Fruit fly (Drosophila melanogaster) whole organism, embryonic: ENCODE measurements around the gene a10.

ENCODE experiments used
- Aef1 ChIP-seq: fragments of 200-800 bp; sonication (Bioruptor generic); IDR thresholded peaks from 3 replicates; pipeline ENCODE4 v1.3.6; 2022; ENCODE audit warnings: missing biosample characterization, missing genetic modification characterization
- Bgb ChIP-seq: fragments of 200-800 bp; sonication (Bioruptor generic); IDR thresholded peaks from 2 replicates; pipeline ENCODE4 v1.3.6; 2022; ENCODE audit warnings: missing biosample characterization, missing genetic modification characterization; ENCODE audit not compliant: partially characterized antibody
- CG10274 ChIP-seq: fragments of 200-800 bp; sonication (Bioruptor generic); optimal IDR thresholded peaks from 3 replicates; lab custom pipeline; 2017; ENCODE audit warnings: missing biosample characterization, mild to moderate bottlenecking, missing genetic modification characterization
- CG10543 ChIP-seq: fragments of 200-800 bp; sonication (Bioruptor generic); optimal IDR thresholded peaks from 3 replicates; lab custom pipeline; 2017; ENCODE audit warnings: missing biosample characterization, mild to moderate bottlenecking, missing genetic modification characterization, moderate library complexity
- CG11695 ChIP-seq: fragments of 200-800 bp; sonication (Bioruptor generic); IDR thresholded peaks from 3 replicates; pipeline ENCODE4 v1.3.6; 2022; ENCODE audit warnings: missing biosample characterization, missing genetic modification characterization
- CG12769 ChIP-seq: fragments of 200-800 bp; sonication (Bioruptor generic); optimal IDR thresholded peaks from 2 replicates; lab custom pipeline; 2019; ENCODE audit warnings: missing biosample characterization, mild to moderate bottlenecking, missing genetic modification characterization, moderate library complexity
- CG12942 ChIP-seq: fragments of 200-800 bp; sonication (Bioruptor generic); optimal IDR thresholded peaks from 3 replicates; lab custom pipeline; 2016; ENCODE audit warnings: missing biosample characterization, missing genetic modification characterization
- CG14441 ChIP-seq: fragments of 200-800 bp; sonication (Bioruptor generic); IDR thresholded peaks from 2 replicates; pipeline ENCODE4 v1.3.6; 2022; ENCODE audit warnings: missing biosample characterization, missing genetic modification characterization
- CG14965 ChIP-seq: fragments of 200-800 bp; sonication (Bioruptor generic); optimal IDR thresholded peaks from 2 replicates; lab custom pipeline; 2016; ENCODE audit warnings: missing biosample characterization, missing genetic modification characterization, borderline replicate concordance
- CG17359 ChIP-seq: fragments of 200-800 bp; sonication (Bioruptor generic); optimal IDR thresholded peaks from 3 replicates; lab custom pipeline; 2018; ENCODE audit warnings: missing biosample characterization, mild to moderate bottlenecking, missing genetic modification characterization, moderate library complexity
- CG2120 ChIP-seq: fragments of 200-800 bp; sonication (Bioruptor generic); optimal IDR thresholded peaks from 3 replicates; lab custom pipeline; 2016; ENCODE audit warnings: missing biosample characterization, missing genetic modification characterization
- CG30403 ChIP-seq: fragments of 200-800 bp; sonication (Bioruptor generic); optimal IDR thresholded peaks from 3 replicates; lab custom pipeline; 2016; ENCODE audit warnings: missing biosample characterization, missing genetic modification characterization
- CG31365 ChIP-seq: fragments of 200-800 bp; sonication (Bioruptor generic); optimal IDR thresholded peaks from 2 replicates; lab custom pipeline; 2018; ENCODE audit warnings: missing biosample characterization, mild to moderate bottlenecking, missing genetic modification characterization
- CG33557 ChIP-seq: fragments of 200-800 bp; sonication (Bioruptor generic); optimal IDR thresholded peaks from 2 replicates; lab custom pipeline; 2019; ENCODE audit warnings: missing biosample characterization, mild to moderate bottlenecking, missing genetic modification characterization, moderate library complexity
- CG3847 ChIP-seq: fragments of 200-800 bp; sonication (Bioruptor generic); IDR thresholded peaks from 2 replicates; pipeline ENCODE4 v1.3.6; 2022; ENCODE audit warnings: missing biosample characterization, missing genetic modification characterization
- CG6175 ChIP-seq: fragments of 200-800 bp; sonication (Bioruptor generic); IDR thresholded peaks from 3 replicates; pipeline ENCODE4 v1.3.6; 2022; ENCODE audit warnings: missing biosample characterization, missing genetic modification characterization
- CG7745 ChIP-seq: fragments of 200-800 bp; sonication (Bioruptor generic); optimal IDR thresholded peaks from 2 replicates; lab custom pipeline; 2018; ENCODE audit warnings: missing biosample characterization, mild to moderate bottlenecking, missing genetic modification characterization, moderate library complexity
- CG7928 ChIP-seq: fragments of 200-800 bp; sonication (Bioruptor generic); optimal IDR thresholded peaks from 2 replicates; lab custom pipeline; 2017; ENCODE audit warnings: missing biosample characterization, mild to moderate bottlenecking, missing genetic modification characterization
- Deaf1 ChIP-seq: fragments of 200-800 bp; optimal IDR thresholded peaks from 3 replicates; lab custom pipeline; 2019; ENCODE audit warnings: missing biosample characterization, mild to moderate bottlenecking, missing genetic modification characterization, moderate library complexity
- Ets65A ChIP-seq: fragments of 200-800 bp; sonication (Bioruptor generic); peaks from one replicate; lab custom pipeline; 2016; ENCODE audit warnings: missing biosample characterization, missing genetic modification characterization
- Hand ChIP-seq: fragments of 200-800 bp; sonication (Bioruptor generic); optimal IDR thresholded peaks from 2 replicates; lab custom pipeline; 2017; ENCODE audit warnings: mild to moderate bottlenecking, missing biosample characterization, missing genetic modification reagents, missing genetic modification characterization
- Hey ChIP-seq: fragments of 200-800 bp; sonication (Bioruptor generic); optimal IDR thresholded peaks from 3 replicates; lab custom pipeline; 2018; ENCODE audit warnings: missing biosample characterization, mild to moderate bottlenecking, missing genetic modification characterization
- HmgD ChIP-seq: fragments of 200-800 bp; sonication (Bioruptor generic); optimal IDR thresholded peaks from 3 replicates; lab custom pipeline; 2016; ENCODE audit warnings: missing biosample characterization, missing genetic modification characterization
- MTF-1 ChIP-seq: fragments of 200-800 bp; sonication (Bioruptor generic); optimal IDR thresholded peaks from 2 replicates; lab custom pipeline; 2018; ENCODE audit warnings: missing biosample characterization, mild to moderate bottlenecking, missing genetic modification characterization, borderline replicate concordance
- Myb ChIP-seq: fragments of 200-800 bp; sonication (Bioruptor generic); optimal IDR thresholded peaks from 2 replicates; lab custom pipeline; 2016; ENCODE audit warnings: missing biosample characterization, missing genetic modification characterization
- Ravus ChIP-seq: fragments of 200-800 bp; sonication (Bioruptor generic); IDR thresholded peaks from 2 replicates; pipeline ENCODE4 v1.3.6; 2022; ENCODE audit warnings: missing biosample characterization, missing genetic modification characterization
- Sin3A ChIP-seq: fragments of >200 bp; optimal IDR thresholded peaks from 2 replicates; lab custom pipeline; 2018
- Tbp ChIP-seq: fragments of >200 bp; optimal IDR thresholded peaks from 2 replicates; lab custom pipeline; 2018; ENCODE audit warnings: missing biosample characterization, missing genetic modification characterization
- ab ChIP-seq: fragments of 200-800 bp; sonication (Bioruptor generic); optimal IDR thresholded peaks from 2 replicates; lab custom pipeline; 2016; ENCODE audit warnings: missing biosample characterization, missing genetic modification characterization
- ash1 ChIP-seq: fragments of 200-800 bp; sonication (Bioruptor generic); optimal IDR thresholded peaks from 2 replicates; lab custom pipeline; 2018; ENCODE audit warnings: missing biosample characterization, mild to moderate bottlenecking, missing genetic modification characterization
- az2 ChIP-seq: fragments of 200-800 bp; sonication (Bioruptor generic); optimal IDR thresholded peaks from 3 replicates; lab custom pipeline; 2016; ENCODE audit warnings: missing biosample characterization, missing genetic modification characterization
- bigmax ChIP-seq: fragments of 200-800 bp; sonication (Bioruptor generic); optimal IDR thresholded peaks from 2 replicates; lab custom pipeline; 2018; ENCODE audit warnings: missing biosample characterization, mild to moderate bottlenecking, missing genetic modification characterization
- cas ChIP-seq: fragments of 200-800 bp; sonication (Bioruptor generic); IDR thresholded peaks from 2 replicates; pipeline ENCODE4 v1.3.6; 2022; ENCODE audit warnings: missing biosample characterization, missing genetic modification characterization
- chinmo ChIP-seq: fragments of 200-800 bp; sonication (Bioruptor generic); IDR thresholded peaks from 4 replicates; pipeline ENCODE4 v1.3.6; 2022; ENCODE audit warnings: missing biosample characterization, missing genetic modification characterization; ENCODE audit not compliant: partially characterized antibody
- ci ChIP-seq: fragments of 200-800 bp; sonication (Bioruptor generic); IDR thresholded peaks from 3 replicates; pipeline ENCODE4 v1.3.6; 2022; ENCODE audit warnings: missing biosample characterization, missing genetic modification characterization
- crol ChIP-seq: fragments of 200-800 bp; sonication (Bioruptor generic); IDR thresholded peaks from 2 replicates; pipeline ENCODE4 v1.3.6; 2022; ENCODE audit warnings: missing biosample characterization, missing genetic modification characterization
- cwo ChIP-seq: fragments of 200-800 bp; sonication (Bioruptor generic); optimal IDR thresholded peaks from 3 replicates; lab custom pipeline; 2017; ENCODE audit warnings: missing biosample characterization, missing genetic modification characterization, mild to moderate bottlenecking, moderate library complexity, missing genetic modification reagents
- dysf ChIP-seq: fragments of 200-800 bp; sonication (Bioruptor generic); IDR thresholded peaks from 3 replicates; pipeline ENCODE4 v1.3.6; 2022; ENCODE audit warnings: missing biosample characterization, missing genetic modification characterization
- jigr1 ChIP-seq: fragments of 200-800 bp; sonication (Bioruptor generic); IDR thresholded peaks from 3 replicates; pipeline ENCODE4 v1.3.6; 2022; ENCODE audit warnings: missing biosample characterization, missing genetic modification characterization
- kah ChIP-seq: fragments of 200-800 bp; sonication (Bioruptor generic); optimal IDR thresholded peaks from 2 replicates; lab custom pipeline; 2018; ENCODE audit warnings: missing biosample characterization, mild to moderate bottlenecking, missing genetic modification characterization
- maf-S ChIP-seq: fragments of 200-800 bp; sonication (Bioruptor generic); optimal IDR thresholded peaks from 2 replicates; lab custom pipeline; 2016; ENCODE audit warnings: missing biosample characterization, missing genetic modification characterization
- sd ChIP-seq: fragments of 200-800 bp; sonication (Bioruptor generic); optimal IDR thresholded peaks from 3 replicates; lab custom pipeline; 2018; ENCODE audit warnings: missing biosample characterization, mild to moderate bottlenecking, missing genetic modification characterization, moderate library complexity
- so ChIP-seq: fragments of 200-800 bp; sonication (Bioruptor generic); IDR thresholded peaks from 3 replicates; pipeline ENCODE4 v1.3.6; 2022; ENCODE audit warnings: missing biosample characterization, missing genetic modification characterization
- sr ChIP-seq: fragments of 200-800 bp; sonication (Bioruptor generic); IDR thresholded peaks from 3 replicates; pipeline ENCODE4 v1.3.6; 2022; ENCODE audit warnings: missing biosample characterization, missing genetic modification characterization
- tll ChIP-seq, 2 experiments: fragments of 200-800 bp in 1 of 2; fragments of >200 bp in 1 of 2; sonication (Bioruptor generic) in 1 of 2; optimal IDR thresholded peaks; 2 replicates each; lab custom pipeline; 2017 to 2019; ENCODE audit warnings: missing biosample characterization in 2 of 2, missing genetic modification characterization in 2 of 2, mild to moderate bottlenecking in 1 of 2, moderate library complexity in 1 of 2
- twi ChIP-seq: fragments of 200-800 bp; optimal IDR thresholded peaks from 2 replicates; lab custom pipeline; 2019; ENCODE audit warnings: missing biosample characterization, mild to moderate bottlenecking, missing genetic modification characterization, moderate library complexity
- z ChIP-seq: fragments of 200-800 bp; sonication (Bioruptor generic); IDR thresholded peaks from 3 replicates; pipeline ENCODE4 v1.3.6; 2022; ENCODE audit warnings: missing biosample characterization, missing genetic modification characterization

Gene a10

DNA sequence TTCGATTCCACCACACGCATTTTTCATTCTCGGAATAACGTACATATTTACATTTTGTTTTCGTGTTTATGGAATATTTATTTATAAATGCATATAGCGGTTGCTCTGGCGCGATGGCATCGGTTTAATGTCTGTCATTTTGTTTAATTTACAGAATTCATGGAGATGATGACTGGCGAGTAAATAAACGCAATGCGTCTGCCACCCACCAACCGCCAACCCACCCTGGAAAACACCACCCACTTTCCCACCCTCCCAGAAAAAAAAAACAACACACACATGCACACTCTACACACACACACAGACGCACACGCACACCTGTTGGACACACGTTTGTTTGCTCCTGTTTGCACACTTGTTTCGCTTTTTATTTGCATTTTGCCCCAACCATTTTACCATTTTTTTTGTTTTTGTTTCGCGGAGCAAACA, 24.3 kb upstream of the a10 start (continued):
- TF ChIP-seq CG12942 (no peak), CG2120 (no peak), Hand (GFP tag; lab: Kevin White, UChicago) (no peak), tll (GFP tag; optimal IDR thresholded peaks at IDR 0.05; lab: Kevin White, UChicago) (no peak), dysf (peak; percentile 46; the same call in 1 of the 3 replicates), Myb (no peak), MTF-1 (no peak), ab (GFP tag; lab: Kevin White, UChicago) (no peak), CG33557 (GFP tag; lab: Kevin White, UChicago) (peak; percentile 5), bigmax (GFP tag; lab: Kevin White, UChicago) (no peak), CG7745 (tag; lab: Kevin White, UChicago) (no peak), CG17359 (peak; percentile 48), CG30403 (GFP tag; lab: Kevin White, UChicago) (no peak), CG31365 (tag; lab: Kevin White, UChicago) (peak; percentile 22), CG10274 (peak; percentile 12), CG11695 (GFP tag; lab: Robert Waterston, UW) (no peak), Ravus (GFP tag; lab: Robert Waterston, UW) (no peak), cwo (peak; percentile 21)

DNA sequence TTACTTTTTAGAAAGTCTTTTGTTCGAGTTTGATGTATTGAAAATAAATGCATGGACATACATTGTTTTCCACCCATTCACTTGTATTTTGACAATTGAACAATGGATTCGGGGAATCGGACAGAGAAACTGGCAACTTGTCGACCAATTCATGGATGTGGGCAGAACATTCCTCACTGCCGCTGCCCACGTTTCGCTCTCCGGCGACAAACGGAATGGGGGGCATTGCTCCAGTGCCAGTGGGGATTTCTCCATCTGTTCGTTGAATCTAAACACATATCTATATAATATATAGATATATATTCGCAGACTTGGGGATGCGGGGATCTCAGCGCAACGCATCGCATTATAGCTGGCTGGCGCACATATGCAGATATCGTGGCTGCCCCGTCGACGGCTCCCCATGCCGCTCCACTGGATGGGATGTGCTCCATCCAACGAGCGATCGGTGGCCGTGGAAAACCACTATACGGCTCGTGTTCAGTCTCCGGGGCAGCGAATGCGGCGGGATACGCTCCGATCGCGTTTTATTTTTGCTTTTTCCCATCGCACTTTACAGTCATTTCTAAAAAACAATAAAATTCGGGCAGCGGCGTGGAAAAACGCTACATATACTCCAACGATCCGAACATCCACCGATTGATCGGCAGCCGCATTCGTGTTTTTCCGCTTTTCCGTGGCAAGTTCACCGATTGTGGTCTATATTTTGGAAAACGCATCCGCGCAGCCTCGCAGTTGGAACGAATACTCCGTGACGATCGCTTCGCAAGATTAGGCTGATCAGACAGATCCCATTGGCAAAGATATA, 22.1 kb upstream of the a10 start, which contains the start of gene TpnC73F:
Gene TpnC73F, plus strand, starts transcription at position 633 of the 808 bp plus-strand sequence.
- TF ChIP-seq CG3847 (GFP tag; lab: Robert Waterston, UW) (peak; percentile 14; the same call in 1 of the 2 replicates), crol (GFP tag; lab: Robert Waterston, UW) (peak; percentile 59; the same call in 1 of the 2 replicates), jigr1 (GFP tag; lab: Robert Waterston, UW) (no peak), z (0 out of 3 replicates have a peak, but pooled peaks have one; percentile 35), HmgD (GFP tag; lab: Kevin White, UChicago) (no peak), sr (GFP tag; lab: Robert Waterston, UW) (peak; percentile 98), ci (0 out of 3 replicates have a peak, but pooled peaks have one; percentile 49), Tbp (no peak), Aef1 (GFP tag; lab: Robert Waterston, UW) (no peak), CG6175 (peak; percentile 59; the same call in 1 of the 3 replicates), so (peak; percentile 67; the same call in 1 of the 3 replicates), sd (tag; lab: Kevin White, UChicago) (peak; percentile 78), az2 (GFP tag; lab: Kevin White, UChicago) (no peak), ash1 (GFP tag; lab: Kevin White, UChicago) (no peak), CG14441 (GFP tag; lab: Robert Waterston, UW) (0 out of 2 replicates have a peak, but pooled peaks have one; percentile 23), twi (tag; lab: Kevin White, UChicago) (peak; percentile 57), CG7928 (GFP tag; lab: Kevin White, UChicago) (peak; percentile 2), cas (GFP tag; lab: Robert Waterston, UW) (no peak), CG14965 (GFP tag; lab: Kevin White, UChicago) (no peak), CG10543 (GFP tag; lab: Kevin White, UChicago) (peak; percentile 95), Hey (tag; lab: Kevin White, UChicago) (no peak), Sin3A (no peak), Bgb (0 out of 2 replicates have a peak, but pooled peaks have one; percentile 22), kah (GFP tag; lab: Kevin White, UChicago) (peak; percentile 51), Deaf1 (peak; percentile 91), maf-S (no peak), chinmo (0 out of 4 replicates have a peak, but pooled peaks have one; percentile 42), Ets65A (GFP tag; lab: Kevin White, UChicago) (peak; percentile 11), CG12769 (tag; lab: Kevin White, UChicago) (peak; percentile 96)
